Worm (Caenorhabditis elegans) whole organism, L4 larva: ENCODE results near the gene Y41D4B.15.

Experiments
- D1046.2 ChIP-seq: fragments of 200-800 bp; sonication (Bioruptor generic); IDR thresholded peaks from 2 replicates; pipeline ENCODE4 v1.3.6; 2022; ENCODE audit warnings: missing genetic modification characterization, missing compliant biosample characterization
- F26F4.8 ChIP-seq: fragments of 200-800 bp; sonication (Bioruptor generic); conservative IDR thresholded peaks from 2 replicates; pipeline ENCODE4 v1.3.6; 2022; ENCODE audit warnings: missing genetic modification characterization, missing compliant biosample characterization
- F44E2.7 ChIP-seq: fragments of 200-800 bp; sonication (Bioruptor generic); IDR thresholded peaks from 2 replicates; pipeline ENCODE4 v2.1.2; 2022; ENCODE audit warnings: missing genetic modification characterization, missing compliant biosample characterization
- R02D3.7 ChIP-seq: fragments of 150-350 bp; sonication (generic microtip); optimal IDR thresholded peaks from 3 replicates; lab custom pipeline; 2014; ENCODE audit warnings: missing biosample characterization, missing genetic modification characterization
- T20F7.1 ChIP-seq: fragments of 200-800 bp; sonication (Bioruptor generic); optimal IDR thresholded peaks from 2 replicates; lab custom pipeline; 2018; ENCODE audit warnings: mild to moderate bottlenecking, missing genetic modification characterization, missing compliant biosample characterization
- Y105C5A.15 ChIP-seq: fragments of 200-800 bp; sonication (Bioruptor generic); IDR thresholded peaks from 2 replicates; pipeline ENCODE4 v1.3.6; 2022; ENCODE audit warnings: missing genetic modification characterization, missing compliant biosample characterization
- Y75B8A.6 ChIP-seq: fragments of 200-800 bp; sonication (Bioruptor generic); IDR thresholded peaks from 2 replicates; pipeline ENCODE4 v1.3.6; 2022; ENCODE audit warnings: missing genetic modification reagents, missing genetic modification characterization, missing compliant biosample characterization
- ZK337.2 ChIP-seq: fragments of 200-800 bp; sonication (Bioruptor generic); IDR thresholded peaks from 2 replicates; pipeline ENCODE4 v1.3.6; 2022; ENCODE audit warnings: missing genetic modification reagents, missing genetic modification characterization, missing compliant biosample characterization
- aha-1 ChIP-seq: fragments of 150-350 bp; peaks from one replicate; lab custom pipeline; 2014; ENCODE audit warnings: missing biosample characterization, missing genetic modification characterization
- ama-1 ChIP-seq: fragments of 150-350 bp; optimal IDR thresholded peaks from 2 replicates; lab custom pipeline; 2014; ENCODE audit warnings: inconsistent platforms, mixed read lengths
- attf-4 ChIP-seq: sonication (generic microtip); optimal IDR thresholded peaks from 3 replicates; lab custom pipeline; 2017; ENCODE audit warnings: missing biosample characterization, missing genetic modification characterization
- ceh-20 ChIP-seq: fragments of 200-800 bp; sonication (Bioruptor generic); IDR thresholded peaks from 2 replicates; pipeline ENCODE4 v1.3.6; 2022; ENCODE audit warnings: missing genetic modification reagents, missing genetic modification characterization, missing compliant biosample characterization
- ceh-28 ChIP-seq: fragments of 150-350 bp; optimal IDR thresholded peaks from 2 replicates; lab custom pipeline; 2014; ENCODE audit warnings: missing biosample characterization, missing genetic modification reagents, missing genetic modification characterization
- ceh-32 ChIP-seq: sonication (generic microtip); optimal IDR thresholded peaks from 2 replicates; lab custom pipeline; 2016; ENCODE audit warnings: mild to moderate bottlenecking, missing genetic modification characterization, missing compliant biosample characterization; ENCODE audit not compliant: poor library complexity
- ceh-44 ChIP-seq: fragments of 200-800 bp; sonication (Bioruptor generic); IDR thresholded peaks from 2 replicates; pipeline ENCODE4 v1.3.6; 2022; ENCODE audit warnings: missing genetic modification reagents, missing genetic modification characterization, missing compliant biosample characterization
- ces-1 ChIP-seq: fragments of 150-350 bp; sonication (generic microtip); optimal IDR thresholded peaks from 4 replicates; lab custom pipeline; 2014; ENCODE audit warnings: missing biosample characterization, missing genetic modification reagents, missing genetic modification characterization
- cey-2 ChIP-seq: sonication (generic microtip); optimal IDR thresholded peaks from 3 replicates; lab custom pipeline; 2017; ENCODE audit warnings: missing genetic modification characterization, mild to moderate bottlenecking, missing compliant biosample characterization, antibody characterized with exemption, borderline replicate concordance; ENCODE audit not compliant: insufficient read depth
- ctbp-1 ChIP-seq: fragments of 200-800 bp; sonication (Bioruptor generic); IDR thresholded peaks from 2 replicates; pipeline ENCODE4 v1.3.6; 2022; ENCODE audit warnings: missing genetic modification reagents, missing genetic modification characterization, missing compliant biosample characterization
- daf-8 ChIP-seq: fragments of 200-800 bp; sonication (Bioruptor generic); IDR thresholded peaks from 2 replicates; pipeline ENCODE4 v1.3.6; 2022; ENCODE audit warnings: missing genetic modification characterization, missing compliant biosample characterization
- dmd-6 ChIP-seq: fragments of 200-800 bp; sonication (Bioruptor generic); IDR thresholded peaks from 2 replicates; pipeline ENCODE4 v1.3.6; 2022; ENCODE audit warnings: missing genetic modification reagents, missing genetic modification characterization, missing compliant biosample characterization
- duxl-1 ChIP-seq: sonication (generic microtip); optimal IDR thresholded peaks from 2 replicates; lab custom pipeline; 2016; ENCODE audit warnings: mild to moderate bottlenecking, missing genetic modification characterization, moderate library complexity, missing compliant biosample characterization; ENCODE audit not compliant: poor library complexity
- dve-1 ChIP-seq: sonication (generic microtip); optimal IDR thresholded peaks from 2 replicates; lab custom pipeline; 2017; ENCODE audit warnings: antibody characterized with exemption, mild to moderate bottlenecking, missing genetic modification characterization, missing compliant biosample characterization; ENCODE audit not compliant: insufficient read depth
- fkh-10 ChIP-seq: fragments of 150-350 bp; optimal IDR thresholded peaks from 2 replicates; lab custom pipeline; 2014; ENCODE audit warnings: missing biosample characterization, missing genetic modification reagents, missing genetic modification characterization
- hif-1 ChIP-seq, 2 experiments: sonication (generic microtip); optimal IDR thresholded peaks; 2 replicates each; lab custom pipeline; 2016 to 2017; ENCODE audit warnings: missing compliant biosample characterization in 2 of 2, missing genetic modification characterization in 2 of 2, missing genetic modification reagents in 2 of 2, missing genotype in 2 of 2, mild to moderate bottlenecking in 1 of 2
- lin-39 ChIP-seq: fragments of 150-350 bp; optimal IDR thresholded peaks from 2 replicates; lab custom pipeline; 2014; ENCODE audit warnings: missing biosample characterization, missing genetic modification reagents, missing genetic modification characterization
- madf-5 ChIP-seq, 2 experiments: fragments of 200-800 bp; sonication (Bioruptor generic); IDR thresholded peaks; 2 replicates each; pipeline ENCODE4 v1.3.6; 2022; ENCODE audit warnings: missing compliant biosample characterization in 2 of 2, missing genetic modification characterization in 2 of 2
- mdt-29 ChIP-seq: fragments of 200-800 bp; sonication (Bioruptor generic); IDR thresholded peaks from 2 replicates; pipeline ENCODE4 v1.3.6; 2022; ENCODE audit warnings: missing genetic modification reagents, missing genetic modification characterization, missing compliant biosample characterization
- mes-2 ChIP-seq: sonication (generic microtip); optimal IDR thresholded peaks from 2 replicates; lab custom pipeline; 2016; ENCODE audit warnings: missing genotype, mild to moderate bottlenecking, missing genetic modification characterization, missing compliant biosample characterization; ENCODE audit not compliant: poor library complexity, severe bottlenecking
- mxl-2 ChIP-seq: fragments of 200-800 bp; sonication (Bioruptor generic); conservative IDR thresholded peaks from 2 replicates; pipeline ENCODE4 v1.3.6; 2022; ENCODE audit warnings: missing genetic modification reagents, missing genetic modification characterization, missing compliant biosample characterization
- nhr-10 ChIP-seq: fragments of 150-350 bp; optimal IDR thresholded peaks from 2 replicates; lab custom pipeline; 2014; ENCODE audit warnings: missing biosample characterization, missing genetic modification characterization
- nhr-11 ChIP-seq: fragments of 150-350 bp; optimal IDR thresholded peaks from 2 replicates; lab custom pipeline; 2014; ENCODE audit warnings: missing biosample characterization, missing genetic modification characterization
- nhr-237 ChIP-seq: sonication (generic microtip); optimal IDR thresholded peaks from 2 replicates; lab custom pipeline; 2017; ENCODE audit warnings: missing biosample characterization, missing genetic modification characterization
- nhr-25 ChIP-seq: sonication (generic microtip); optimal IDR thresholded peaks from 2 replicates; lab custom pipeline; 2017; ENCODE audit warnings: missing genetic modification characterization, mild to moderate bottlenecking, missing compliant biosample characterization, antibody characterized with exemption, moderate library complexity, borderline replicate concordance; ENCODE audit not compliant: insufficient read depth
- nhr-48 ChIP-seq: sonication (generic microtip); optimal IDR thresholded peaks from 2 replicates; lab custom pipeline; 2016; ENCODE audit warnings: mild to moderate bottlenecking, missing genetic modification characterization, missing compliant biosample characterization
- nhr-76 ChIP-seq: fragments of 150-350 bp; optimal IDR thresholded peaks from 2 replicates; lab custom pipeline; 2014; ENCODE audit warnings: missing biosample characterization, missing genetic modification characterization
- nhr-77 ChIP-seq: fragments of 150-350 bp; optimal IDR thresholded peaks from 2 replicates; lab custom pipeline; 2014; ENCODE audit warnings: missing biosample characterization, missing genetic modification characterization
- php-3 ChIP-seq: fragments of 200-800 bp; sonication (Bioruptor generic); IDR thresholded peaks from 2 replicates; pipeline ENCODE4 v1.3.6; 2022; ENCODE audit warnings: missing genetic modification reagents, missing genetic modification characterization, missing compliant biosample characterization
- pqm-1 ChIP-seq: sonication (generic microtip); optimal IDR thresholded peaks from 2 replicates; lab custom pipeline; 2017; ENCODE audit warnings: missing biosample characterization, missing genetic modification characterization
- rbr-2 ChIP-seq: sonication (generic microtip); optimal IDR thresholded peaks from 2 replicates; lab custom pipeline; 2016; ENCODE audit warnings: missing genotype, missing genetic modification characterization, missing compliant biosample characterization
- saeg-2 ChIP-seq: fragments of 200-800 bp; sonication (Bioruptor generic); IDR thresholded peaks from 2 replicates; pipeline ENCODE4 v1.3.6; 2022; ENCODE audit warnings: missing genetic modification reagents, missing genetic modification characterization, missing compliant biosample characterization
- sdz-12 ChIP-seq: fragments of 200-800 bp; sonication (Bioruptor generic); optimal IDR thresholded peaks from 2 replicates; lab custom pipeline; 2018; ENCODE audit warnings: mild to moderate bottlenecking, missing genetic modification characterization, missing compliant biosample characterization
- snpc-4 ChIP-seq: fragments of 150-350 bp; optimal IDR thresholded peaks from 2 replicates; lab custom pipeline; 2014; ENCODE audit warnings: missing biosample characterization, missing genetic modification characterization
- spr-1 ChIP-seq: sonication (generic microtip); optimal IDR thresholded peaks from 2 replicates; lab custom pipeline; 2016; ENCODE audit warnings: mild to moderate bottlenecking, missing genetic modification characterization, missing compliant biosample characterization
- unc-62 ChIP-seq, 3 experiments: fragments of 150-350 bp in 1 of 3; sonication (generic microtip); optimal IDR thresholded peaks in 2 of 3; peaks in 1 of 3; 1 replicate in 1 of 3; 2 replicates in 2 of 3; lab custom pipeline; 2014 to 2017; ENCODE audit warnings: missing biosample characterization in 3 of 3, missing genetic modification characterization in 3 of 3, missing genetic modification reagents in 3 of 3, missing genotype in 1 of 3
- vab-7 ChIP-seq: fragments of 200-800 bp; sonication (Bioruptor generic); IDR thresholded peaks from 2 replicates; pipeline ENCODE4 v1.3.6; 2022; ENCODE audit warnings: missing genetic modification reagents, missing genetic modification characterization, missing compliant biosample characterization
- zfp-2 ChIP-seq: sonication (generic microtip); optimal IDR thresholded peaks from 2 replicates; lab custom pipeline; 2016; ENCODE audit warnings: mild to moderate bottlenecking, missing genetic modification characterization, missing compliant biosample characterization
- zfp-3 ChIP-seq: fragments of 200-800 bp; sonication (Bioruptor generic); conservative IDR thresholded peaks from 2 replicates; pipeline ENCODE4 v1.3.6; 2022; ENCODE audit warnings: missing genetic modification reagents, missing genetic modification characterization, missing compliant biosample characterization
- ztf-11 ChIP-seq: fragments of 150-350 bp; optimal IDR thresholded peaks from 2 replicates; lab custom pipeline; 2014; ENCODE audit warnings: missing biosample characterization, missing genetic modification characterization
- ztf-7 ChIP-seq: fragments of 150-350 bp; optimal IDR thresholded peaks from 2 replicates; lab custom pipeline; 2014; ENCODE audit warnings: missing biosample characterization, missing genetic modification characterization

Gene Y41D4B.15

DNA sequence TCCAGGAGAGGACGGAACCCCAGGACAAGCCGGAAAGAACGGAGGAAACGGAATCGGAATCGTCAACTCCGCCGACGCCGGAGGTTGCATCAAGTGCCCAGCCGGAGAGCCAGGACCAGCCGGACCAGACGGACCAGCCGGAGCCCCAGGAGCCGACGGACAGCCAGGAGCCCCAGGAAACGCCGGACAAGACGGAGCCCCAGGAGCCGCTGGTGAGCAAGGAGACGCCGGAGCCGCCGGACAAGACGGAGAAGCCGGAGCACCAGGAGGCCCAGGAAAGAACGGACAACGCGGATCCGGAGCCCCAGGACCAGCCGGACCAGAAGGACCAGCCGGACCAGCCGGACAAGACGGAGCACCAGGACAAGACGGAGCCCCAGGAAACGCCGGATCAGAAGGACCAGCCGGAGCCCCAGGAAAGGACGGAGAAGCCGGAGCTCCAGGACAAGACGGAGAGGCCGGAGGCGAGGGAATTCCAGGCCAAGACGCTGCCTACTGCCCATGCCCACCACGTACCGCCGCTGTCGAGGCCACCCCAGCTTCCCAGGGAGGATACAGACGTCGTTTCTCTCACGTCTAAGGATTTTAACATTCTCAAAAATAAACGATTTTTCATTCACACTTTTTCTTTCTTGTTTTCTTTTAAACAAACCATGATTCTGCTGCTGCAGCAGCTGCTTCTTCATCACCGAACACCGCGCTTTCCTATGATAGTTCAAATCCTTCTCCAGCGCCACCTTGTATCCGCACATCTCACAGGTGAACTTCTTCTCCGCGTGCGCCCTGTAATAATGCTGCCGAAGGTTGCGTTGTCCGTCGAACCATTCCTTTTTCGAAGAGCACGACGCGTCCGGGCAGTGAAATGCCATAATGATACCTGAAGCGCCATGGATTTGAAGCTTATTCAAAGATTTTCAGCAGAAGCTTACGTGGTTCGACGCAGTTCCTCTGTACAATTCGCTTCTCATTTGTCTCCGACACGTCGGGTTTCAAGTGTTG lies 14.5 kb upstream of the Y41D4B.15 start (continued):
- TF ChIP-seq ztf-7 (no peak), T20F7.1 (GFP tag; lab: Kevin White, UChicago) (no peak), dve-1 (tag; lab: Kevin White, UChicago) (no peak), madf-5 (GFP tag; IDR thresholded peaks at IDR 0.05; lab: Robert Waterston, UW) (peak in 1 of 2 experiments; percentile 100; a peak in 2 of 4 replicates), hif-1 (tag; optimal IDR thresholded peaks at IDR 0.05; lab: Kevin White, UChicago) (no peak), daf-8 (no peak), ces-1 (GFP tag; lab: Kevin White, UChicago) (no peak), mes-2 (tag; lab: Kevin White, UChicago) (peak; percentile 5), ztf-11 (tag; lab: Kevin White, UChicago) (no peak), nhr-48 (no peak), dmd-6 (GFP tag; lab: Robert Waterston, UW) (no peak), rbr-2 (tag; lab: Kevin White, UChicago) (peak; percentile 41), unc-62 (GFP tag; optimal IDR thresholded peaks at IDR 0.05 in 1 of 2; lab: Kevin White, UChicago) (no peak), unc-62 (tag; optimal IDR thresholded peaks at IDR 0.05; lab: Kevin White, UChicago) (no peak), ctbp-1 (GFP tag; lab: Robert Waterston, UW) (no peak), ceh-32 (tag; lab: Kevin White, UChicago) (no peak), R02D3.7 (tag; lab: Kevin White, UChicago) (no peak), pqm-1 (tag; lab: Kevin White, UChicago) (no peak), vab-7 (no peak), zfp-3 (GFP tag; lab: Robert Waterston, UW) (no peak), cey-2 (tag; lab: Kevin White, UChicago) (no peak), F26F4.8 (GFP tag; lab: Robert Waterston, UW) (no peak), spr-1 (tag; lab: Kevin White, UChicago) (no peak), saeg-2 (GFP tag; lab: Robert Waterston, UW) (no peak), duxl-1 (tag; lab: Kevin White, UChicago) (no peak), mxl-2 (GFP tag; lab: Robert Waterston, UW) (no peak), aha-1 (tag; lab: Kevin White, UChicago) (peak; percentile 84), mdt-29 (GFP tag; lab: Robert Waterston, UW) (no peak), php-3 (GFP tag; lab: Robert Waterston, UW) (no peak), ceh-44 (no peak), sdz-12 (no peak), nhr-25 (no peak), Y105C5A.15 (GFP tag; lab: Robert Waterston, UW) (no peak), ama-1 (lab: Kevin White, UChicago) (peak; percentile 85), zfp-2 (tag; lab: Kevin White, UChicago) (no peak), snpc-4 (no peak), nhr-77 (tag; lab: Kevin White, UChicago) (no peak), F44E2.7 (GFP tag; lab: Robert Waterston, UW) (no peak), Y75B8A.6 (GFP tag; lab: Robert Waterston, UW) (no peak), nhr-237 (tag; lab: Kevin White, UChicago) (no peak), D1046.2 (GFP tag; lab: Robert Waterston, UW) (no peak), fkh-10 (no peak), attf-4 (tag; lab: Kevin White, UChicago) (no peak), ceh-20 (GFP tag; lab: Robert Waterston, UW) (no peak), nhr-10 (tag; lab: Kevin White, UChicago) (no peak), lin-39 (tag; lab: Kevin White, UChicago) (no peak), nhr-11 (tag; lab: Kevin White, UChicago) (no peak), nhr-76 (no peak), ZK337.2 (GFP tag; lab: Robert Waterston, UW) (no peak), ceh-28 (no peak)
